Worm (Caenorhabditis elegans) whole organism, L2 larva: ENCODE data around the gene arcp-1.
A peak's percentile ranks its signal among the peaks of the same experiment; 100 is the strongest.

Experiments
- Y55F3AM.14 ChIP-seq: fragments of 200-800 bp; sonication (Bioruptor generic); optimal IDR thresholded peaks from 2 replicates; lab custom pipeline; 2018; ENCODE audit warnings: mild to moderate bottlenecking, missing genetic modification characterization, missing compliant biosample characterization
- ama-1 ChIP-seq: fragments of 150-350 bp; optimal IDR thresholded peaks from 2 replicates; lab custom pipeline; 2018; ENCODE audit warnings: inconsistent platforms
- ceh-82 ChIP-seq: fragments of 150-350 bp; optimal IDR thresholded peaks from 2 replicates; lab custom pipeline; 2014; ENCODE audit warnings: missing biosample characterization, missing genetic modification characterization
- lin-11 ChIP-seq: fragments of 150-350 bp; sonication (generic microtip); optimal IDR thresholded peaks from 2 replicates; lab custom pipeline; 2014; ENCODE audit warnings: missing biosample characterization, missing genetic modification characterization, inconsistent platforms, mixed read lengths
- lin-13 ChIP-seq: fragments of 150-350 bp; optimal IDR thresholded peaks from 2 replicates; lab custom pipeline; 2014; ENCODE audit warnings: missing biosample characterization, missing genetic modification reagents, missing genetic modification characterization
- mdl-1 ChIP-seq, 2 experiments: fragments of 150-350 bp in 1 of 2; sonication (generic microtip) in 1 of 2; optimal IDR thresholded peaks; 2 replicates each; lab custom pipeline; 2017; ENCODE audit warnings: missing biosample characterization in 2 of 2, missing genetic modification characterization in 2 of 2
- nhr-10 ChIP-seq: sonication (generic microtip); optimal IDR thresholded peaks from 2 replicates; lab custom pipeline; 2017; ENCODE audit warnings: missing biosample characterization, missing genetic modification characterization
- nhr-12 ChIP-seq: fragments of 150-350 bp; optimal IDR thresholded peaks from 2 replicates; lab custom pipeline; 2014; ENCODE audit warnings: missing biosample characterization, missing genetic modification characterization
- nhr-25 ChIP-seq: fragments of 150-350 bp; sonication (generic microtip); optimal IDR thresholded peaks from 3 replicates; lab custom pipeline; 2014; ENCODE audit warnings: missing biosample characterization, missing genetic modification characterization
- skn-1 ChIP-seq: sonication (generic microtip); optimal IDR thresholded peaks from 2 replicates; lab custom pipeline; 2017; ENCODE audit warnings: missing biosample characterization, missing genetic modification characterization
- unc-55 ChIP-seq: fragments of 150-350 bp; sonication (generic microtip); optimal IDR thresholded peaks from 3 replicates; lab custom pipeline; 2014; ENCODE audit warnings: missing biosample characterization, missing genetic modification reagents, missing genetic modification characterization
- ztf-4 ChIP-seq: fragments of 150-350 bp; optimal IDR thresholded peaks from 2 replicates; lab custom pipeline; 2014; ENCODE audit warnings: missing biosample characterization, missing genetic modification characterization

ce11 chrIII:3809008-3809407 is 49.8 kb upstream of the arcp-1 start, which contains the start of gene toh-1:
- no peak for TF ChIP-seq mdl-1 (tag; optimal IDR thresholded peaks at IDR 0.05; lab: Kevin White, UChicago)
- no peak for TF ChIP-seq Y55F3AM.14 (GFP tag; lab: Kevin White, UChicago)
- peak; percentile 70 for TF ChIP-seq nhr-25
- TF ChIP-seq lin-13 (GFP tag; lab: Kevin White, UChicago): no peak
- no peak for TF ChIP-seq nhr-12 (tag; lab: Kevin White, UChicago)
- TF ChIP-seq ceh-82: no peak
- no peak for TF ChIP-seq nhr-10
- TF ChIP-seq unc-55 (GFP tag; lab: Kevin White, UChicago): no peak
- TF ChIP-seq skn-1 (tag; lab: Kevin White, UChicago): no peak
- TF ChIP-seq ama-1 (lab: Kevin White, UChicago): no peak
- no peak for TF ChIP-seq lin-11 (tag; lab: Kevin White, UChicago)
- TF ChIP-seq ztf-4 (tag; lab: Kevin White, UChicago): no peak
